Fruit fly (Drosophila melanogaster): ENCODE data around the gene Ten-m.

dm6 chr3L:22390179-22390728 lies 17.4 kb downstream of the Ten-m start:
- no peak for TF ChIP-seq h (optimal IDR thresholded peaks at IDR 0.05)
- TF ChIP-seq insv (optimal IDR thresholded peaks at IDR 0.05): no peak
- TF ChIP-seq Myc (optimal IDR thresholded peaks at IDR 0.05): no peak
- TF ChIP-seq psq (optimal IDR thresholded peaks at IDR 0.05): no peak
- TF ChIP-seq ttk (optimal IDR thresholded peaks at IDR 0.05): no peak

Data from Kc167 (cell line).